Worm (Caenorhabditis elegans) whole organism, L1 larva: ENCODE data around the gene F21H7.2.
A peak's percentile ranks its signal among the peaks of the same experiment; 100 is the strongest.

Source experiments
- C04F5.9 ChIP-seq: sonication (generic microtip); optimal IDR thresholded peaks from 2 replicates; lab custom pipeline; 2016; ENCODE audit warnings: missing genetic modification characterization, missing compliant biosample characterization
- C16A3.4 ChIP-seq: fragments of 150-350 bp; optimal IDR thresholded peaks from 2 replicates; lab custom pipeline; 2014; ENCODE audit warnings: missing biosample characterization, missing genetic modification characterization
- blmp-1 ChIP-seq: fragments of 150-350 bp; optimal IDR thresholded peaks from 2 replicates; lab custom pipeline; 2014; ENCODE audit warnings: missing biosample characterization, missing genetic modification characterization
- ces-1 ChIP-seq: fragments of 150-350 bp; optimal IDR thresholded peaks from 2 replicates; lab custom pipeline; 2014; ENCODE audit warnings: missing biosample characterization, missing genetic modification reagents, missing genetic modification characterization
- dsc-1 ChIP-seq: sonication (generic microtip); optimal IDR thresholded peaks from 2 replicates; lab custom pipeline; 2016; ENCODE audit warnings: mild to moderate bottlenecking, missing genetic modification characterization, missing compliant biosample characterization
- efl-1 ChIP-seq, 4 experiments: fragments of 150-350 bp; optimal IDR thresholded peaks in 3 of 4; peaks in 1 of 4; 1 replicate in 1 of 4; 2 replicates in 3 of 4; lab custom pipeline; 2014; ENCODE audit warnings: missing biosample characterization in 2 of 4, missing genetic modification characterization in 2 of 4, missing genetic modification reagents in 2 of 4
- elt-2 ChIP-seq: sonication (generic microtip); optimal IDR thresholded peaks from 2 replicates; lab custom pipeline; 2016; ENCODE audit warnings: missing genetic modification characterization, mild to moderate bottlenecking, inconsistent platforms, missing compliant biosample characterization, missing genetic modification reagents
- elt-3 ChIP-seq, 6 experiments: fragments of 150-350 bp in 1 of 6; sonication (generic microtip); optimal IDR thresholded peaks; 2 replicates each; lab custom pipeline; 2017 to 2018; ENCODE audit warnings: missing biosample characterization in 6 of 6, missing genetic modification characterization in 6 of 6, inconsistent platforms in 1 of 6
- fos-1 ChIP-seq: fragments of 150-350 bp; optimal IDR thresholded peaks from 2 replicates; lab custom pipeline; 2014; ENCODE audit warnings: missing biosample characterization, missing genetic modification characterization
- grh-1 ChIP-seq: fragments of 200-800 bp; sonication (Bioruptor generic); IDR thresholded peaks from 2 replicates; pipeline ENCODE4 v1.3.6; 2022; ENCODE audit warnings: missing genetic modification reagents, missing genetic modification characterization, missing compliant biosample characterization
- isw-1 ChIP-seq: fragments of 200-800 bp; sonication (Bioruptor generic); IDR thresholded peaks from 2 replicates; pipeline ENCODE4 v1.3.6; 2022; ENCODE audit warnings: missing genetic modification characterization, missing compliant biosample characterization
- lin-35 ChIP-seq, 2 experiments: fragments of 150-350 bp; optimal IDR thresholded peaks; 2 replicates each; lab custom pipeline; 2014; ENCODE audit warnings: missing biosample characterization in 2 of 2, missing genetic modification characterization in 2 of 2, missing genetic modification reagents in 2 of 2
- lin-39 ChIP-seq: fragments of 150-350 bp; optimal IDR thresholded peaks from 2 replicates; lab custom pipeline; 2014; ENCODE audit warnings: missing biosample characterization, missing genetic modification reagents, missing genetic modification characterization
- lir-3 ChIP-seq: sonication (generic microtip); optimal IDR thresholded peaks from 2 replicates; lab custom pipeline; 2016; ENCODE audit warnings: mild to moderate bottlenecking, missing genetic modification characterization, moderate library complexity, missing compliant biosample characterization; ENCODE audit not compliant: poor library complexity
- lsy-2 ChIP-seq, 2 experiments: fragments of 150-350 bp; optimal IDR thresholded peaks; 2 replicates each; lab custom pipeline; 2014; ENCODE audit warnings: missing biosample characterization in 2 of 2, missing genetic modification characterization in 2 of 2
- mdl-1 ChIP-seq, 2 experiments: fragments of 150-350 bp; optimal IDR thresholded peaks; 2 replicates each; lab custom pipeline; 2014 to 2017; ENCODE audit warnings: missing biosample characterization in 2 of 2, missing genetic modification characterization in 2 of 2, inconsistent platforms in 1 of 2
- mef-2 ChIP-seq: fragments of 150-350 bp; optimal IDR thresholded peaks from 2 replicates; lab custom pipeline; 2014; ENCODE audit warnings: missing biosample characterization, missing genetic modification characterization
- nhr-12 ChIP-seq: sonication (generic microtip); optimal IDR thresholded peaks from 2 replicates; lab custom pipeline; 2017; ENCODE audit warnings: missing biosample characterization, missing genetic modification characterization
- nhr-19 ChIP-seq: fragments of 200-800 bp; sonication (Bioruptor generic); conservative IDR thresholded peaks from 2 replicates; pipeline ENCODE4 v1.3.6; 2022; ENCODE audit warnings: missing genetic modification characterization, missing compliant biosample characterization
- pag-3 ChIP-seq: sonication (generic microtip); optimal IDR thresholded peaks from 2 replicates; lab custom pipeline; 2017; ENCODE audit warnings: missing genetic modification characterization, mild to moderate bottlenecking, missing compliant biosample characterization, antibody characterized with exemption, borderline replicate concordance; ENCODE audit not compliant: insufficient read depth
- skn-1 ChIP-seq: fragments of 150-350 bp; optimal IDR thresholded peaks from 2 replicates; lab custom pipeline; 2014; ENCODE audit warnings: missing biosample characterization, missing genetic modification characterization
- snpc-4 ChIP-seq: fragments of 150-350 bp; optimal IDR thresholded peaks from 2 replicates; lab custom pipeline; 2014; ENCODE audit warnings: missing biosample characterization, missing genetic modification characterization
- snu-23 ChIP-seq: sonication (generic microtip); optimal IDR thresholded peaks from 2 replicates; lab custom pipeline; 2016; ENCODE audit warnings: missing genetic modification characterization, missing compliant biosample characterization
- swsn-7 ChIP-seq: sonication (generic microtip); optimal IDR thresholded peaks from 2 replicates; lab custom pipeline; 2016; ENCODE audit warnings: missing genetic modification characterization, missing compliant biosample characterization
- unc-98 ChIP-seq: fragments of 200-800 bp; sonication (Bioruptor generic); IDR thresholded peaks from 2 replicates; pipeline ENCODE4 v1.3.6; 2022; ENCODE audit warnings: missing genetic modification characterization, missing compliant biosample characterization
- zip-4 ChIP-seq: fragments of 200-800 bp; sonication (Bioruptor generic); optimal IDR thresholded peaks from 2 replicates; lab custom pipeline; 2018; ENCODE audit warnings: mild to moderate bottlenecking, missing genetic modification characterization, moderate library complexity, missing compliant biosample characterization
- ztf-11 ChIP-seq, 2 experiments: sonication (generic microtip); optimal IDR thresholded peaks; 2 replicates each; lab custom pipeline; 2016 to 2017; ENCODE audit warnings: missing genetic modification characterization in 2 of 2, missing biosample characterization in 1 of 2, missing compliant biosample characterization in 1 of 2

The F21H7.2 gene

DNA sequence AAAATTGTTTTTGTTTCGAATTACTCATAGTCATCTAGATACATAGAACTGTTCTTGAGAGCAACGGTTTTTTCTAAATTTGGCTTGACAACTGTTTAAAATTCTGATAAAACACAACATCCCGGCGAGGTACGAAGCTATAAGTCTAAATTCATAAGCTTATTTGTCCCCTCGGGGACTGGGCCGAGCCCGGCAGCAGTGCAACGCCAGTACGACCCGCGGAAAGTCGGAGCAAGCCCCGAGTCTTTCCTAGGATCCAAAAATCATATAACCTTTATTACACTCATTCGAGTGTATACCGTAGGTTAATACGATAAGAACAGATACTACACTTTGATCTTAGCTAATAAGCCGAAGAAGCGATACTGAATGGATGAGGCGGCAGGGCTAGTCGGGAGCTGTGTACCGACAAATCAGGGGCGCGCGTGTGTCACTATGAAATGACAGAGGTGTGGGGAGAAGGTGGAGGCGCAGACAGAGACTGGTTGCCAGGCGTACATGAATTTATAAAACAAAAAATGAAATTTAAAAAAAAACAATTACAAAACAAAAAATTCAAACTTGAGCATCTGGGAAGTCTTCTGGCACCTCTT lies 4.2 kb downstream of the F21H7.2 start:
- no peak for TF ChIP-seq grh-1
- TF ChIP-seq snpc-4: peak; percentile 69
- TF ChIP-seq, all 84 proteins: peak for 1

DNA sequence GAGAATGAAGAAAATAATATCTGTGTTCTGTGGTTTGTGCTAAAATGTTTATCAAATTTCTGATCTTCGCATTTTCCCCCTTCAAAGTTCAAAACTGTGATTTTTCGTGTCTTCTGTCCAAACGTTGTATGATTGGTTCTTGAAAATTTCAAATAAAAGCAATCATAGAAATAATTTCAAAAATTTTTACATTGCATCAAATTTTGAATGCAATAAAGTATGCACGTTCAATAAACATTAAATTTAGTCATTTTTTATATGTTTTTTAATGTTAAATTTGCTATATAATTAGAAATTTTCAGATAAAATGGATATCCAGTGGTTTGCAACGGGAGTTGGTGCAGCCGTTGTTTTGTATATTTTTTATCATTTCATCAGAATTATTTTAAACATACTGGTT lies 5.8 kb downstream of the F21H7.2 start, which contains the start of gene stdh-2:
Gene stdh-2, plus strand, starts transcription at position 301 of the 400 bp plus-strand sequence.
- TF ChIP-seq ces-1 (GFP tag; lab: Kevin White, UChicago) (no peak), fos-1 (tag; lab: Kevin White, UChicago) (no peak), unc-98 (GFP tag; lab: Robert Waterston, UW) (no peak), C04F5.9 (no peak), ztf-11 (tag; optimal IDR thresholded peaks at IDR 0.05; lab: Kevin White, UChicago) (no peak), lin-39 (tag; lab: Kevin White, UChicago) (no peak), nhr-12 (tag; lab: Kevin White, UChicago) (no peak)

DNA sequence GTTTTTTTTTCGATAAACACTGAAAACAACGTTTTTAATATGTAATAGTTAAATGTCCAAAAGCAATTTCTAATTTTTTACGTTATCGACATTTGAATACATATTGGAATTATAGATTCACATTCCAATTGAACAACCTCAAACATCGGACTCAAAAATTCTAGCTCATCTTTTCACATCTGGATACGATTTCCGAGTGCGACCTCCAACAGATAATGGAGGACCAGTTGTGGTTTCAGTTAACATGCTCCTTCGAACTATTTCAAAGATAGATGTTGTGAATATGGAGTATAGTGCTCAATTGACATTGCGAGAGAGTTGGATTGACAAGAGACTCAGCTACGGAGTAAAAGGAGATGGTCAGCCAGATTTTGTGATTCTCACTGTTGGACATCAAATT lies 9.8 kb downstream of the F21H7.2 start:
- TF ChIP-seq dsc-1 (tag; lab: Kevin White, UChicago): no peak
- TF ChIP-seq ztf-11 (tag; optimal IDR thresholded peaks at IDR 0.05; lab: Kevin White, UChicago): no peak

DNA sequence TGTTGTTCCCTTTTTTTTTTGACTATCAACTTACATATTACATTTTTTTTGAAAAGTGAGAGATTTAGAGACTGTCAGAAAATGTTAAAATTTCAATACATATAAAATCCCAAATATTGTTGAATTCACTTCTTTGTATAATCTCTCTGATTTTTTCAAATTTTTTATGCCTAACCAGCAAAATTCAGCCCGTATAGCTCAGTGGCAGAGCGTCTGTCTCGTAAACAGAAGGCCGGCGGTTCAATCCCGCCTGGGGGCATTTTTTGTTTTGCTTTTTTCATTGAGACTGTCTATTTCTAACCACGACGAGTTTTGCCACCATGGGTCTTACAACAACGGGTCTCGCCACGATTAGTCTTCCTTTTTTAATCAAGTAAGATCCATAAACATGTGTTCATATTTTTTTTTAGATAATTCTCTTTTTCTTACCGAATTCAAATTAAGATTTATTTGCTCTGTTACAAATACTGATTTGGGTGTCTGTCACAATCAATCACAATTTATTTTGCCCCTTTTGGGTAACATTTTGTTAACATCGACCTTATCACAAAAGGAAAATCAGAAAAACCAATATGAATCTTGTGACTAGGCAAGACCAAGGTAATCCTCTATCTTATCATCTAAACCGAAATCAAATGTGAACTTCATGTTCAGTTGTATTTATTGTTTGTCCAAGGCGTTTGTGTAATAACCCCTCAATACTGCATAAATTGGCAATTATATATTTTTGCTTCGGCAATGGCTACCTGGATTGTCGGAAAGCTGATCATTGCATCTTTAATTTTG lies 10.6 kb downstream of the F21H7.2 start, which contains the start of gene glc-1:
Gene glc-1, plus strand, starts transcription at position 663 of the 786 bp plus-strand sequence.
- TF ChIP-seq elt-2 (tag; lab: Kevin White, UChicago) (peak; percentile 15), blmp-1 (tag; lab: Kevin White, UChicago) (peak; percentile 30), ces-1 (GFP tag; lab: Kevin White, UChicago) (no peak), lin-35 (GFP tag; optimal IDR thresholded peaks at IDR 0.05; lab: Kevin White, UChicago) (peak in 1 of 2 experiments; percentile 9), zip-4 (GFP tag; lab: Kevin White, UChicago) (no peak), elt-3 (tag; optimal IDR thresholded peaks at IDR 0.05; lab: Kevin White, UChicago) (peak in 1 of 6 experiments; percentile 87), dsc-1 (tag; lab: Kevin White, UChicago) (no peak)

DNA sequence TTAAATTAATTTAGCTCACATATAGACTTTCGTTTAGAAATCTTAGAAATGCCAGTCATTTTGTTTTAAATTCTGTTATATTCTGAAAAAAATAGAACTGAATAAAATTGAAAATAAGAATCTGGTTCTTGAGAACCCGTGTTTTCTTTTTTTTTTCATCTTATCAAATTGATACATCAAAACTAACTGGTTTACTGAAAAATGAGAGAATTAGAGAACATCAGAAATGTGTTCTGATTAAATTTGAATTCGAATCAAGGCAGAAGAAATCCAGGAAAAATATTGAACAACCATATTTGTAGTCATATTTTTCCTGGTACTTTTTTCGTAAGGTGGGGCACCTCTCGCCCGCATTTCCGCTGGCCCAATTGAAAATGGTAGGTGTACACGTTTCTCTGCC lies 11.3 kb downstream of the F21H7.2 start, which contains the start of gene F11A5.15:
Gene F11A5.15, minus strand, starts transcription at position 101 of the 400 bp plus-strand sequence.
- TF ChIP-seq elt-3 (tag; optimal IDR thresholded peaks at IDR 0.05; lab: Kevin White, UChicago) (peak in 1 of 6 experiments; percentile 26), C16A3.4 (tag; lab: Kevin White, UChicago) (no peak), mef-2 (tag; lab: Kevin White, UChicago) (no peak), mdl-1 (tag; optimal IDR thresholded peaks at IDR 0.05; lab: Kevin White, UChicago) (no peak), snu-23 (GFP tag; lab: Kevin White, UChicago) (no peak), swsn-7 (tag; lab: Kevin White, UChicago) (no peak), skn-1 (tag; lab: Kevin White, UChicago) (no peak), efl-1 (optimal IDR thresholded peaks at IDR 0.05; lab: Kevin White, UChicago) (no peak), efl-1 (GFP tag; optimal IDR thresholded peaks at IDR 0.05 in 1 of 2; lab: Kevin White, UChicago) (peak in 1 of 2 experiments; percentile 31)

- TF ChIP-seq blmp-1 (tag; lab: Kevin White, UChicago): peak; percentile 38
- peak; percentile 19; the same call in 1 of the 2 replicates for TF ChIP-seq nhr-19
- TF ChIP-seq pag-3 (tag; lab: Kevin White, UChicago): no peak
- no peak for TF ChIP-seq lir-3
- peak in 1 of 2 experiments; percentile 9 for TF ChIP-seq lin-35 (GFP tag; optimal IDR thresholded peaks at IDR 0.05; lab: Kevin White, UChicago)
- TF ChIP-seq elt-3 (tag; optimal IDR thresholded peaks at IDR 0.05; lab: Kevin White, UChicago): peak in 2 of 6 experiments; percentile 5 to 69
- peak in 1 of 2 experiments; percentile 35 for TF ChIP-seq lsy-2 (tag; optimal IDR thresholded peaks at IDR 0.05; lab: Kevin White, UChicago)
- TF ChIP-seq isw-1 (GFP tag; lab: Robert Waterston, UW): no peak
- no peak for TF ChIP-seq mdl-1 (tag; optimal IDR thresholded peaks at IDR 0.05; lab: Kevin White, UChicago)
These were observed 15.3 kb downstream of the F21H7.2 start, which contains the start of gene F11A5.9 for ce11 chrV:16214505-16214904. TSS of gene F11A5.9 (plus strand) at chrV:16214890.
